Worm (Caenorhabditis elegans): ENCODE data around the gene F41F3.3.

F41F3.3 gene

ce11 chrV:4649649-4650384, 1.8 kb upstream of the F41F3.3 start:
- TF ChIP-seq ceh-36 (tag; optimal IDR thresholded peaks at IDR 0.05) (no peak), aly-1 (tag; optimal IDR thresholded peaks at IDR 0.05) (no peak), F13C5.2 (tag; optimal IDR thresholded peaks at IDR 0.05) (no peak), tra-4 (tag; optimal IDR thresholded peaks at IDR 0.05) (no peak), hnd-1 (tag; optimal IDR thresholded peaks at IDR 0.05) (no peak), scrt-1 (GFP tag; IDR thresholded peaks at IDR 0.05) (no peak), ama-1 (optimal IDR thresholded peaks at IDR 0.05) (no peak), tbx-11 (GFP tag; IDR thresholded peaks at IDR 0.05) (no peak), pes-1 (GFP tag; IDR thresholded peaks at IDR 0.05) (no peak)

- TF ChIP-seq ets-7 (tag; optimal IDR thresholded peaks at IDR 0.05) (no peak), pes-1 (GFP tag; IDR thresholded peaks at IDR 0.05) (no peak), tbx-37 (GFP tag; conservative IDR thresholded peaks at IDR 0.05) (no peak), tbx-11 (GFP tag; IDR thresholded peaks at IDR 0.05) (no peak), hmbx-1 (tag; optimal IDR thresholded peaks at IDR 0.05) (no peak), hnd-1 (tag; optimal IDR thresholded peaks at IDR 0.05) (no peak), B0310.2 (tag; optimal IDR thresholded peaks at IDR 0.05) (no peak), F13C5.2 (tag; optimal IDR thresholded peaks at IDR 0.05) (no peak), aly-1 (tag; optimal IDR thresholded peaks at IDR 0.05) (no peak), hmg-4 (GFP tag; optimal IDR thresholded peaks at IDR 0.05) (no peak), flt-1 (GFP tag; IDR thresholded peaks at IDR 0.05) (no peak), ceh-36 (tag; optimal IDR thresholded peaks at IDR 0.05) (no peak), tra-4 (tag; optimal IDR thresholded peaks at IDR 0.05) (no peak), ceh-13 (GFP tag; optimal IDR thresholded peaks at IDR 0.05) (no peak), sea-1 (GFP tag; conservative IDR thresholded peaks at IDR 0.05) (no peak), scrt-1 (GFP tag; IDR thresholded peaks at IDR 0.05) (no peak)
Observed at ce11 chrV:4648527-4648926, 488 bp upstream of the F41F3.3 start, which contains the start of gene F41F3.8. Gene F41F3.8 (plus strand): TSS chrV:4648827.

- TF ChIP-seq hmg-4 (GFP tag; optimal IDR thresholded peaks at IDR 0.05) (no peak), ets-7 (tag; optimal IDR thresholded peaks at IDR 0.05) (no peak), scrt-1 (GFP tag; IDR thresholded peaks at IDR 0.05) (no peak), hmbx-1 (tag; optimal IDR thresholded peaks at IDR 0.05) (no peak), ceh-13 (GFP tag; optimal IDR thresholded peaks at IDR 0.05) (no peak), flt-1 (GFP tag; IDR thresholded peaks at IDR 0.05) (no peak), B0310.2 (tag; optimal IDR thresholded peaks at IDR 0.05) (no peak), ceh-36 (tag; optimal IDR thresholded peaks at IDR 0.05) (no peak), pes-1 (GFP tag; IDR thresholded peaks at IDR 0.05) (no peak), tbx-37 (GFP tag; conservative IDR thresholded peaks at IDR 0.05) (no peak), tra-4 (tag; optimal IDR thresholded peaks at IDR 0.05) (no peak), sea-1 (GFP tag; conservative IDR thresholded peaks at IDR 0.05) (no peak)
Observed at ce11 chrV:4647279-4647819, 690 bp downstream of the F41F3.3 start.

ce11 chrV:4642691-4643090, 5.3 kb downstream of the F41F3.3 start, which contains the start of gene soc-1:
Gene soc-1 (plus strand): TSS chrV:4642952.
- TF ChIP-seq B0310.2 (tag; optimal IDR thresholded peaks at IDR 0.05) (no peak), ets-7 (tag; optimal IDR thresholded peaks at IDR 0.05) (no peak), F13C5.2 (tag; optimal IDR thresholded peaks at IDR 0.05) (no peak)

ce11 chrV:4640501-4641150, 7.4 kb downstream of the F41F3.3 start:
- TF ChIP-seq tra-4 (tag; optimal IDR thresholded peaks at IDR 0.05) = no peak
- TF ChIP-seq hmg-4 (GFP tag; optimal IDR thresholded peaks at IDR 0.05) = no peak
- no peak for TF ChIP-seq hmbx-1 (tag; optimal IDR thresholded peaks at IDR 0.05)
- no peak for TF ChIP-seq B0310.2 (tag; optimal IDR thresholded peaks at IDR 0.05)
- no peak for TF ChIP-seq aly-1 (tag; optimal IDR thresholded peaks at IDR 0.05)
- TF ChIP-seq pes-1 (GFP tag; IDR thresholded peaks at IDR 0.05) = no peak
- TF ChIP-seq flt-1 (GFP tag; IDR thresholded peaks at IDR 0.05) = no peak

- TF ChIP-seq hnd-1 (tag; optimal IDR thresholded peaks at IDR 0.05) (no peak), pes-1 (GFP tag; IDR thresholded peaks at IDR 0.05) (no peak), B0310.2 (tag; optimal IDR thresholded peaks at IDR 0.05) (no peak), tra-4 (tag; optimal IDR thresholded peaks at IDR 0.05) (no peak), aly-1 (tag; optimal IDR thresholded peaks at IDR 0.05) (no peak), ceh-13 (GFP tag; optimal IDR thresholded peaks at IDR 0.05) (no peak), tbx-11 (GFP tag; IDR thresholded peaks at IDR 0.05) (no peak), tbx-37 (GFP tag; conservative IDR thresholded peaks at IDR 0.05) (no peak), sea-1 (GFP tag; conservative IDR thresholded peaks at IDR 0.05) (no peak), hmg-4 (GFP tag; optimal IDR thresholded peaks at IDR 0.05) (no peak), ama-1 (optimal IDR thresholded peaks at IDR 0.05) (no peak), F13C5.2 (tag; optimal IDR thresholded peaks at IDR 0.05) (no peak), scrt-1 (GFP tag; IDR thresholded peaks at IDR 0.05) (no peak), ceh-36 (tag; optimal IDR thresholded peaks at IDR 0.05) (no peak), flt-1 (GFP tag; IDR thresholded peaks at IDR 0.05) (no peak), ets-7 (tag; optimal IDR thresholded peaks at IDR 0.05) (no peak), hmbx-1 (tag; optimal IDR thresholded peaks at IDR 0.05) (no peak)
Observed at ce11 chrV:4637153-4637552, 10.9 kb downstream of the F41F3.3 start.

ce11 chrV:4632808-4633207, 15.2 kb downstream of the F41F3.3 start:
- TF ChIP-seq scrt-1 (GFP tag; IDR thresholded peaks at IDR 0.05) = 0 out of 2 replicates have a peak, but pooled peaks have one; percentile 49
